Fruit fly (Drosophila melanogaster): Measurements from ENCODE around the gene Amt.

DNA sequence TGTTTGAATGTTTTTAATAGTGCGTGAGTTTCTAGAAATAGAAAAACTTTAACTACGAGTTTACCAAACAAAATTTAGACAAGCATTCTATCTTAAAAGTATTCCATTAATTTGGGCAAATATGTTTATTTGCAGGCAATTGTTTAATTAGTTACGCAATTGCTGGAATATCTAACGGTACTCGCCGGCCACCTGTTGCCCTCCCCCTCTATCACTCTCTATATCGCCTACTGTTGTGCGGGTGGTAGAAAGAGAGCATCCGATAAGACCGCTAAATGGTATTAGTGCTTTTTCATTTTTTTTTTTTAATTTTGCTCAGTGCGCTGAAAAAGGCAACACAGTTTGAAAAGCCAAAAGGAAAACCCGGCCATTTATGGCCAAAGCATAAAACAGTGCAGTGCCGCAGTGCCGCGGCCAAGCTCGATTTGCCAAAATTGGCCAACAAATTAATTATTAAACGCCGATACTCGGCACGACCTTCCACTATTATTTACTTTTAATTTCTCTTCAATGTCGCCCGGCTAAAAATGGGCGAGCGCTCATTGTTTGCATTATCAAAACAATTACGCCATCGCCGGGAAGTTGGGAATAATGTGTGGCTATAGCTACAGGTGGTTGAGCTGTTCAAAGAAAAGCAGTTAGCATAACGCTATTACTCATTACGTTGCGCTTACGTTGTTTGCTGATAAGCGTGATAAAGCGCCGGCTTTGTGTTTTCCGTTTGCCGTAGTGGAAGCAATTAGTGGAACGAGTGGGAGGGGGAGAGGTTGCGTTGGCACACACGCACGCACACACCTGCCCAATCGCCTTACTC is 41.1 kb upstream of the Amt start:
- TF ChIP-seq CG8478 (optimal IDR thresholded peaks at IDR 0.05), result no peak
- no peak for TF ChIP-seq CTCF (optimal IDR thresholded peaks at IDR 0.05)
